Fruit fly (Drosophila melanogaster) whole organism, embryonic: ENCODE data around the gene CG6012.

ENCODE experiments used
- Antp ChIP-seq: fragments of 200-800 bp; sonication (Bioruptor generic); optimal IDR thresholded peaks from 3 replicates; lab custom pipeline; 2016; ENCODE audit warnings: missing biosample characterization, missing genetic modification characterization
- Bdp1 ChIP-seq: fragments of 200-800 bp; sonication (Bioruptor generic); optimal IDR thresholded peaks from 3 replicates; lab custom pipeline; 2016; ENCODE audit warnings: missing biosample characterization, missing genetic modification characterization
- BtbVII ChIP-seq: fragments of 200-800 bp; sonication (Bioruptor generic); optimal IDR thresholded peaks from 3 replicates; lab custom pipeline; 2017; ENCODE audit warnings: missing biosample characterization, mild to moderate bottlenecking, missing genetic modification characterization
- CG10654 ChIP-seq: fragments of 200-800 bp; sonication (Bioruptor generic); optimal IDR thresholded peaks from 2 replicates; lab custom pipeline; 2016; ENCODE audit warnings: missing biosample characterization, missing genetic modification characterization
- CG11093 ChIP-seq: fragments of 200-800 bp; sonication (Bioruptor generic); IDR thresholded peaks from 3 replicates; pipeline ENCODE4 v1.3.6; 2022; ENCODE audit warnings: missing biosample characterization, missing genetic modification characterization
- CG12942 ChIP-seq: fragments of 200-800 bp; sonication (Bioruptor generic); optimal IDR thresholded peaks from 3 replicates; lab custom pipeline; 2016; ENCODE audit warnings: missing biosample characterization, missing genetic modification characterization
- CG14667 ChIP-seq: fragments of 200-800 bp; sonication (Bioruptor generic); IDR thresholded peaks from 2 replicates; pipeline ENCODE4 v1.3.6; 2022; ENCODE audit warnings: missing biosample characterization, missing genetic modification characterization
- CG15696 ChIP-seq: fragments of 200-800 bp; sonication (Bioruptor generic); optimal IDR thresholded peaks from 2 replicates; lab custom pipeline; 2019; ENCODE audit warnings: missing biosample characterization, mild to moderate bottlenecking, missing genetic modification characterization, moderate library complexity
- CG17186 ChIP-seq: fragments of 200-800 bp; sonication (Bioruptor generic); optimal IDR thresholded peaks from 3 replicates; lab custom pipeline; 2017; ENCODE audit warnings: missing biosample characterization, missing genetic modification reagents, missing genetic modification characterization
- CG1792 ChIP-seq: fragments of 200-800 bp; sonication (Bioruptor generic); optimal IDR thresholded peaks from 2 replicates; lab custom pipeline; 2016; ENCODE audit warnings: missing biosample characterization, missing genetic modification characterization
- CG2120 ChIP-seq: fragments of 200-800 bp; sonication (Bioruptor generic); optimal IDR thresholded peaks from 3 replicates; lab custom pipeline; 2016; ENCODE audit warnings: missing biosample characterization, missing genetic modification characterization
- CG2202 ChIP-seq: fragments of 200-800 bp; sonication (Bioruptor generic); optimal IDR thresholded peaks from 2 replicates; lab custom pipeline; 2018; ENCODE audit warnings: missing biosample characterization, mild to moderate bottlenecking, missing genetic modification characterization
- CG32532 ChIP-seq: fragments of 200-800 bp; sonication (Bioruptor generic); IDR thresholded peaks from 2 replicates; pipeline ENCODE4 v1.3.6; 2022; ENCODE audit warnings: missing biosample characterization, missing genetic modification characterization
- CG4424 ChIP-seq: fragments of 200-800 bp; sonication (Bioruptor generic); optimal IDR thresholded peaks from 3 replicates; lab custom pipeline; 2016; ENCODE audit warnings: missing biosample characterization, missing genetic modification characterization
- CG4707 ChIP-seq: fragments of 200-800 bp; sonication (Bioruptor generic); optimal IDR thresholded peaks from 2 replicates; lab custom pipeline; 2018; ENCODE audit warnings: missing biosample characterization, mild to moderate bottlenecking, missing genetic modification characterization, moderate library complexity
- CG5180 ChIP-seq: fragments of 200-800 bp; sonication (Bioruptor generic); optimal IDR thresholded peaks from 3 replicates; lab custom pipeline; 2017; ENCODE audit warnings: missing biosample characterization, missing genetic modification characterization, mild to moderate bottlenecking, moderate library complexity, missing genetic modification reagents
- CG6254 ChIP-seq: fragments of 200-800 bp; sonication (Bioruptor generic); optimal IDR thresholded peaks from 3 replicates; lab custom pipeline; 2017; ENCODE audit warnings: mild to moderate bottlenecking, missing biosample characterization, missing genetic modification reagents, missing genetic modification characterization
- CG7987 ChIP-seq: fragments of 200-800 bp; sonication (Bioruptor generic); optimal IDR thresholded peaks from 2 replicates; lab custom pipeline; 2018; ENCODE audit warnings: missing biosample characterization, mild to moderate bottlenecking, missing genetic modification characterization, moderate library complexity
- CG8388 ChIP-seq: fragments of 200-800 bp; sonication (Bioruptor generic); optimal IDR thresholded peaks from 2 replicates; lab custom pipeline; 2019; ENCODE audit warnings: missing biosample characterization, mild to moderate bottlenecking, missing genetic modification characterization, moderate library complexity
- CG9727 ChIP-seq: fragments of 200-800 bp; sonication (Bioruptor generic); optimal IDR thresholded peaks from 3 replicates; lab custom pipeline; 2017; ENCODE audit warnings: missing biosample characterization, mild to moderate bottlenecking, missing genetic modification characterization
- CkIIα-i1 ChIP-seq: fragments of 200-800 bp; sonication (Bioruptor generic); IDR thresholded peaks from 2 replicates; pipeline ENCODE4 v1.3.6; 2022; ENCODE audit warnings: missing biosample characterization, missing genetic modification characterization
- CoRest ChIP-seq: fragments of 200-800 bp; sonication (Bioruptor generic); optimal IDR thresholded peaks from 3 replicates; lab custom pipeline; 2018; ENCODE audit warnings: missing biosample characterization, mild to moderate bottlenecking, missing genetic modification characterization, moderate library complexity
- Dip2 ChIP-seq: fragments of 200-800 bp; sonication (Bioruptor generic); IDR thresholded peaks from 2 replicates; pipeline ENCODE4 v1.3.6; 2022; ENCODE audit warnings: missing biosample characterization, missing genetic modification characterization
- Dp ChIP-seq: fragments of 200-800 bp; sonication (Bioruptor generic); optimal IDR thresholded peaks from 2 replicates; lab custom pipeline; 2018; ENCODE audit warnings: missing biosample characterization, mild to moderate bottlenecking, missing genetic modification characterization, moderate library complexity
- Ets65A ChIP-seq: fragments of 200-800 bp; sonication (Bioruptor generic); peaks from one replicate; lab custom pipeline; 2016; ENCODE audit warnings: missing biosample characterization, missing genetic modification characterization
- Fer3 ChIP-seq: fragments of 200-800 bp; sonication (Bioruptor generic); optimal IDR thresholded peaks from 2 replicates; lab custom pipeline; 2018; ENCODE audit warnings: missing biosample characterization, mild to moderate bottlenecking, missing genetic modification characterization, moderate library complexity
- HLH54F ChIP-seq: fragments of 200-800 bp; sonication (Bioruptor generic); optimal IDR thresholded peaks from 3 replicates; lab custom pipeline; 2016; ENCODE audit warnings: missing biosample characterization, missing genetic modification characterization
- HmgZ ChIP-seq: fragments of 200-800 bp; sonication (Bioruptor generic); optimal IDR thresholded peaks from 2 replicates; lab custom pipeline; 2018; ENCODE audit warnings: missing biosample characterization, mild to moderate bottlenecking, missing genetic modification characterization
- Mad ChIP-seq: fragments of 200-800 bp; sonication (Bioruptor generic); optimal IDR thresholded peaks from 2 replicates; lab custom pipeline; 2016; ENCODE audit warnings: missing biosample characterization, missing genetic modification characterization
- Mes4 ChIP-seq: fragments of 200-800 bp; sonication (Bioruptor generic); optimal IDR thresholded peaks from 2 replicates; lab custom pipeline; 2016; ENCODE audit warnings: missing biosample characterization, missing genetic modification characterization
- Mrtf ChIP-seq: fragments of 200-800 bp; sonication (Bioruptor generic); IDR thresholded peaks from 3 replicates; pipeline ENCODE4 v1.3.6; 2022; ENCODE audit warnings: missing biosample characterization, missing genetic modification characterization
- Sin3A ChIP-seq: fragments of >200 bp; optimal IDR thresholded peaks from 2 replicates; lab custom pipeline; 2018
- Sox100B ChIP-seq: fragments of 200-800 bp; sonication (Bioruptor generic); optimal IDR thresholded peaks from 3 replicates; lab custom pipeline; 2018; ENCODE audit warnings: missing biosample characterization, mild to moderate bottlenecking, missing genetic modification characterization
- Sox102F ChIP-seq: fragments of 200-800 bp; sonication (Bioruptor generic); optimal IDR thresholded peaks from 2 replicates; lab custom pipeline; 2018; ENCODE audit warnings: missing biosample characterization, mild to moderate bottlenecking, missing genetic modification characterization, moderate library complexity
- Xrp1 ChIP-seq: fragments of 200-800 bp; sonication (Bioruptor generic); IDR thresholded peaks from 2 replicates; pipeline ENCODE4 v1.3.6; 2022; ENCODE audit warnings: missing biosample characterization, missing genetic modification characterization
- abd-A ChIP-seq: fragments of 200-800 bp; sonication (Bioruptor generic); optimal IDR thresholded peaks from 3 replicates; lab custom pipeline; 2019; ENCODE audit warnings: missing biosample characterization, mild to moderate bottlenecking, missing genetic modification characterization, moderate library complexity
- ash1 ChIP-seq: fragments of 200-800 bp; sonication (Bioruptor generic); optimal IDR thresholded peaks from 2 replicates; lab custom pipeline; 2018; ENCODE audit warnings: missing biosample characterization, mild to moderate bottlenecking, missing genetic modification characterization
- bowl ChIP-seq: fragments of 200-800 bp; sonication (Bioruptor generic); IDR thresholded peaks from 2 replicates; pipeline ENCODE4 v1.3.6; 2022; ENCODE audit warnings: missing biosample characterization, missing genetic modification characterization
- cad ChIP-seq: fragments of >200 bp; optimal IDR thresholded peaks from 2 replicates; lab custom pipeline; 2017; ENCODE audit warnings: missing biosample characterization, missing genetic modification characterization
- crc ChIP-seq: fragments of 200-800 bp; sonication (Bioruptor generic); optimal IDR thresholded peaks from 2 replicates; lab custom pipeline; 2016; ENCODE audit warnings: missing biosample characterization, missing genetic modification characterization
- exex ChIP-seq: fragments of 200-800 bp; sonication (Bioruptor generic); optimal IDR thresholded peaks from 4 replicates; lab custom pipeline; 2018; ENCODE audit warnings: missing biosample characterization, mild to moderate bottlenecking, missing genetic modification characterization, moderate library complexity
- hb ChIP-seq: fragments of 200-800 bp; sonication (Bioruptor generic); IDR thresholded peaks from 3 replicates; pipeline ENCODE4 v1.3.6; 2022; ENCODE audit warnings: missing biosample characterization, missing genetic modification characterization; ENCODE audit not compliant: partially characterized antibody
- hkb ChIP-seq, 2 experiments: fragments of 200-800 bp in 1 of 2; fragments of >200 bp in 1 of 2; sonication (Bioruptor generic) in 1 of 2; IDR thresholded peaks in 1 of 2; optimal IDR thresholded peaks in 1 of 2; 2 replicates each; pipeline versions ENCODE4 v1.3.6 to Lab custom; 2017 to 2022; ENCODE audit warnings: missing biosample characterization in 1 of 2, missing genetic modification characterization in 1 of 2
- kay ChIP-seq: fragments of 200-800 bp; sonication (Bioruptor generic); optimal IDR thresholded peaks from 2 replicates; lab custom pipeline; 2016; ENCODE audit warnings: missing biosample characterization, missing genetic modification characterization
- maf-S ChIP-seq: fragments of 200-800 bp; sonication (Bioruptor generic); optimal IDR thresholded peaks from 2 replicates; lab custom pipeline; 2016; ENCODE audit warnings: missing biosample characterization, missing genetic modification characterization
- onecut ChIP-seq: fragments of 200-800 bp; sonication (Bioruptor generic); IDR thresholded peaks from 2 replicates; pipeline ENCODE4 v1.3.6; 2022; ENCODE audit warnings: missing biosample characterization, missing genetic modification characterization
- phol ChIP-seq: fragments of 200-800 bp; sonication (Bioruptor generic); optimal IDR thresholded peaks from 3 replicates; lab custom pipeline; 2018; ENCODE audit warnings: missing biosample characterization, mild to moderate bottlenecking, missing genetic modification characterization, moderate library complexity
- tin ChIP-seq: fragments of 200-800 bp; sonication (Bioruptor generic); optimal IDR thresholded peaks from 3 replicates; lab custom pipeline; 2016; ENCODE audit warnings: missing biosample characterization, missing genetic modification characterization
- zfh1 ChIP-seq: fragments of 200-800 bp; sonication (Bioruptor generic); IDR thresholded peaks from 3 replicates; pipeline ENCODE4 v1.3.6; 2022; ENCODE audit warnings: missing biosample characterization, missing genetic modification characterization

The CG6012 gene

DNA sequence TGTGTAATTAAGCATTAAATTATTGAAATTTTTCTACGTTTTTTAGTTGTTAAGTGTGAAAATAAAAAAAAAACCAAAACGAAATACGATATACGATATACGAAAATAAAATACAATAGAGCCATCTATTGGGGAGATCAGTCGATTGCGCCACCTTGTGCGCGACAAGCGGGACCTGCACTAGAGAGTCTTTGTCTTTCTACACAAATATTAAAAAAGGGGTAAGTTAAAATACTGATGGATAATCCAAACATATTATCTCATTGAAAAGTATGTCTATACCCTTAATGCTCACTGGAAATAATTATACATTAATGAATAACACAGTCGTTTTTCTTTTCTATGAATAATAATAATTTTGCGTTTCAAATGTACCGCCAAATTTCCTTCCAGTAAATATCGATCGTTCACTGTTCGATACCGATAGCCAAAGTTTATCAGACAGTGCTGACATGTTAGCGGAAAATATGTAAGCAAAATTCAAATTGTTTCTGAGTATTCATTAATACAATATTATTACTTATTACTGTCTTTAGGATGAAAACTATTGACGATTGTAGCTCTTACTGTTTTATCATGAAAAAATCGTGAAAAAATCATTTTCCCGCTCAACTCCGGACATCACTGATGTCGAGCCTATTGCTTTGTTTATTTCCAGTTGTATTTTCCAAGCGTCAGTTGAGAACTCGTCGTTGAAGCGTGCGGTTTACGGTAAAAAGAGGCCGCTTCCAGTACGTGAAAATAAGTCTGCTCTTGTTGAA, 45.1 kb downstream of the CG6012 start, which contains the start of gene mdy (continued):
- TF ChIP-seq CG32532 (GFP tag; lab: Robert Waterston, UW) (peak; percentile 79), cad (no peak), CG4707 (GFP tag; lab: Kevin White, UChicago) (no peak), phol (tag; lab: Kevin White, UChicago) (peak; percentile 57), CG5180 (GFP tag; lab: Kevin White, UChicago) (peak; percentile 5), Mad (GFP tag; lab: Kevin White, UChicago) (peak; percentile 50), Dip2 (GFP tag; lab: Robert Waterston, UW) (no peak), CG14667 (no peak; the same call in 1 of the 2 replicates), HLH54F (GFP tag; lab: Kevin White, UChicago) (peak; percentile 53), Bdp1 (GFP tag; lab: Kevin White, UChicago) (peak; percentile 37), Ets65A (peak; percentile 73), CG6254 (no peak), maf-S (GFP tag; lab: Kevin White, UChicago) (peak; percentile 23), CG1792 (GFP tag; lab: Kevin White, UChicago) (peak; percentile 17), CG9727 (GFP tag; lab: Kevin White, UChicago) (peak; percentile 54), CG7987 (no peak), Sox102F (GFP tag; lab: Kevin White, UChicago) (peak; percentile 60), Xrp1 (GFP tag; lab: Robert Waterston, UW) (peak; percentile 56), CG11093 (GFP tag; lab: Robert Waterston, UW) (0 out of 3 replicates have a peak, but pooled peaks have one; percentile 25), Sox100B (no peak), Sin3A (lab: Kevin White, UChicago) (no peak), CG4424 (peak; percentile 63), ash1 (GFP tag; lab: Kevin White, UChicago) (no peak), Fer3 (tag; lab: Kevin White, UChicago) (peak; percentile 18), Dp (GFP tag; lab: Kevin White, UChicago) (peak; percentile 89), CG12942 (GFP tag; lab: Kevin White, UChicago) (peak; percentile 39), HmgZ (tag; lab: Kevin White, UChicago) (peak; percentile 55), exex (tag; lab: Kevin White, UChicago) (no peak), zfh1 (GFP tag; lab: Robert Waterston, UW) (peak; percentile 60; the same call in 2 of the 3 replicates), bowl (GFP tag; lab: Robert Waterston, UW) (no peak), CkIIα-i1 (no peak), crc (GFP tag; lab: Kevin White, UChicago) (no peak), CG17186 (GFP tag; lab: Kevin White, UChicago) (peak; percentile 7), BtbVII (GFP tag; lab: Kevin White, UChicago) (no peak), hb (GFP tag; lab: Robert Waterston, UW) (0 out of 3 replicates have a peak, but pooled peaks have one; percentile 15), CG2202 (no peak), Mes4 (GFP tag; lab: Kevin White, UChicago) (no peak), CG10654 (GFP tag; lab: Kevin White, UChicago) (no peak), Mrtf (GFP tag; lab: Robert Waterston, UW) (peak; percentile 47; the same call in 1 of the 3 replicates), tin (GFP tag; lab: Kevin White, UChicago) (peak; percentile 50), CG8388 (GFP tag; lab: Kevin White, UChicago) (peak; percentile 52), onecut (GFP tag; lab: Robert Waterston, UW) (peak; percentile 52), Antp (GFP tag; lab: Kevin White, UChicago) (peak; percentile 56), CG15696 (tag; lab: Kevin White, UChicago) (peak; percentile 15), hkb (optimal IDR thresholded peaks at IDR 0.05; lab: Kevin White, UChicago) (no peak), hkb (GFP tag; IDR thresholded peaks at IDR 0.05; lab: Robert Waterston, UW) (peak; percentile 57; the same call in 1 of the 2 replicates), CG2120 (GFP tag; lab: Kevin White, UChicago) (peak; percentile 81), CoRest (tag; lab: Kevin White, UChicago) (peak; percentile 75), abd-A (tag; lab: Kevin White, UChicago) (no peak), kay (peak; percentile 58)
